Fruit fly (Drosophila melanogaster) whole organism, adult: Measurements from ENCODE around the gene Cpr100A.
A peak's percentile ranks its signal among the peaks of the same experiment; 100 is the strongest.

Experiments used
- CG11617 ChIP-seq: fragments of 200-800 bp; sonication (Bioruptor generic); optimal IDR thresholded peaks from 2 replicates; lab custom pipeline; 2017; ENCODE audit warnings: mild to moderate bottlenecking, missing biosample characterization, missing genetic modification reagents, missing genetic modification characterization
- CG12768 ChIP-seq: fragments of 200-800 bp; sonication (Bioruptor generic); optimal IDR thresholded peaks from 2 replicates; lab custom pipeline; 2017; ENCODE audit warnings: missing biosample characterization, missing genetic modification characterization, mild to moderate bottlenecking, moderate library complexity, missing genetic modification reagents
- CG14711 ChIP-seq: fragments of 200-800 bp; sonication (Bioruptor generic); optimal IDR thresholded peaks from 2 replicates; lab custom pipeline; 2018; ENCODE audit warnings: missing biosample characterization, mild to moderate bottlenecking, missing genetic modification characterization, moderate library complexity
- CG1620 ChIP-seq: fragments of 200-800 bp; sonication (Bioruptor generic); optimal IDR thresholded peaks from 2 replicates; lab custom pipeline; 2016; ENCODE audit warnings: missing biosample characterization, missing genetic modification characterization
- CG33017 ChIP-seq: fragments of 200-800 bp; sonication (Bioruptor generic); optimal IDR thresholded peaks from 2 replicates; lab custom pipeline; 2018; ENCODE audit warnings: missing biosample characterization, mild to moderate bottlenecking, missing genetic modification characterization, moderate library complexity
- CG5204 ChIP-seq: fragments of 200-800 bp; sonication (Bioruptor generic); optimal IDR thresholded peaks from 2 replicates; lab custom pipeline; 2016; ENCODE audit warnings: missing biosample characterization, missing genetic modification characterization
- CG7045 ChIP-seq: fragments of 200-800 bp; sonication (Bioruptor generic); optimal IDR thresholded peaks from 2 replicates; lab custom pipeline; 2017; ENCODE audit warnings: missing biosample characterization, mild to moderate bottlenecking, missing genetic modification characterization
- CG7101 ChIP-seq: fragments of 200-800 bp; sonication (Bioruptor generic); optimal IDR thresholded peaks from 2 replicates; lab custom pipeline; 2018; ENCODE audit warnings: missing biosample characterization, mild to moderate bottlenecking, missing genetic modification characterization, moderate library complexity
- Clk ChIP-seq: fragments of 200-800 bp; sonication (Bioruptor generic); optimal IDR thresholded peaks from 2 replicates; lab custom pipeline; 2017; ENCODE audit warnings: missing biosample characterization, missing genetic modification characterization
- Crg-1 ChIP-seq: fragments of 200-800 bp; sonication (Bioruptor generic); optimal IDR thresholded peaks from 2 replicates; lab custom pipeline; 2016; ENCODE audit warnings: missing biosample characterization, missing genetic modification characterization
- Hr96 ChIP-seq: fragments of 200-800 bp; sonication (Bioruptor generic); optimal IDR thresholded peaks from 2 replicates; lab custom pipeline; 2016; ENCODE audit warnings: missing biosample characterization, missing genetic modification characterization
- Mnt ChIP-seq: fragments of 200-800 bp; sonication (Bioruptor generic); optimal IDR thresholded peaks from 2 replicates; lab custom pipeline; 2016; ENCODE audit warnings: missing biosample characterization, mild to moderate bottlenecking, missing genetic modification characterization
- bab1 ChIP-seq: fragments of 200-800 bp; sonication (Bioruptor generic); optimal IDR thresholded peaks from 3 replicates; lab custom pipeline; 2019; ENCODE audit warnings: missing biosample characterization, mild to moderate bottlenecking, missing genetic modification characterization, moderate library complexity
- cic ChIP-seq: fragments of 200-800 bp; sonication (Bioruptor generic); optimal IDR thresholded peaks from 2 replicates; lab custom pipeline; 2017; ENCODE audit warnings: missing biosample characterization, mild to moderate bottlenecking, missing genetic modification characterization, moderate library complexity
- cnc ChIP-seq, 2 experiments: fragments of >200 bp; optimal IDR thresholded peaks; 2 replicates each; lab custom pipeline; 2017
- kay ChIP-seq: fragments of 200-800 bp; sonication (Bioruptor generic); peaks from one replicate; lab custom pipeline; 2016; ENCODE audit warnings: missing biosample characterization, missing genetic modification characterization, borderline replicate concordance
- ovo ChIP-seq: fragments of 200-800 bp; sonication (Bioruptor generic); optimal IDR thresholded peaks from 2 replicates; lab custom pipeline; 2016; ENCODE audit warnings: missing biosample characterization, missing genetic modification characterization
- pad ChIP-seq: fragments of 200-800 bp; sonication (Bioruptor generic); optimal IDR thresholded peaks from 3 replicates; lab custom pipeline; 2017; ENCODE audit warnings: missing biosample characterization, missing genetic modification characterization, mild to moderate bottlenecking, moderate library complexity, missing genetic modification reagents
- tj ChIP-seq: fragments of 200-800 bp; sonication (Bioruptor generic); optimal IDR thresholded peaks from 3 replicates; lab custom pipeline; 2017; ENCODE audit warnings: missing biosample characterization, mild to moderate bottlenecking, missing genetic modification characterization, moderate library complexity
- toe ChIP-seq: fragments of 200-800 bp; sonication (Bioruptor generic); optimal IDR thresholded peaks from 2 replicates; lab custom pipeline; 2016; ENCODE audit warnings: missing biosample characterization, missing genetic modification characterization

Cpr100A gene

dm6 chr3R:30887711-30888549, 20.6 kb downstream of the Cpr100A start:
- TF ChIP-seq Crg-1 (GFP tag; lab: Kevin White, UChicago) = peak; percentile 12
- no peak for TF ChIP-seq cnc (optimal IDR thresholded peaks at IDR 0.05; lab: Kevin White, UChicago)
- TF ChIP-seq bab1 (GFP tag; lab: Kevin White, UChicago) = peak; percentile 68
- TF ChIP-seq toe (GFP tag; lab: Kevin White, UChicago) = peak; percentile 66
- TF ChIP-seq pad (GFP tag; lab: Kevin White, UChicago) = peak; percentile 53
- peak; percentile 70 for TF ChIP-seq CG7045
- no peak for TF ChIP-seq CG5204
- TF ChIP-seq CG1620 (GFP tag; lab: Kevin White, UChicago) = no peak
- TF ChIP-seq ovo (GFP tag; lab: Kevin White, UChicago) = no peak
- TF ChIP-seq CG12768 (GFP tag; lab: Kevin White, UChicago) = peak; percentile 87
- peak; percentile 80 for TF ChIP-seq CG7101 (tag; lab: Kevin White, UChicago)
- no peak for TF ChIP-seq Clk
- TF ChIP-seq cic = peak; percentile 95
- TF ChIP-seq Mnt (GFP tag; lab: Kevin White, UChicago) = peak; percentile 30
- peak; percentile 30 for TF ChIP-seq CG11617 (GFP tag; lab: Kevin White, UChicago)
- no peak for TF ChIP-seq kay (GFP tag; lab: Kevin White, UChicago)
- TF ChIP-seq Hr96 = peak; percentile 68
- TF ChIP-seq CG14711 (tag; lab: Kevin White, UChicago) = peak; percentile 77
- peak; percentile 81 for TF ChIP-seq CG33017 (tag; lab: Kevin White, UChicago)
- no peak for TF ChIP-seq tj (GFP tag; lab: Kevin White, UChicago)

- no peak for TF ChIP-seq Mnt (GFP tag; lab: Kevin White, UChicago)
- peak; percentile 9 for TF ChIP-seq CG7101 (tag; lab: Kevin White, UChicago)
- no peak for TF ChIP-seq Hr96
- no peak for TF ChIP-seq CG33017 (tag; lab: Kevin White, UChicago)
- TF ChIP-seq CG14711 (tag; lab: Kevin White, UChicago) = peak; percentile 33
- no peak for TF ChIP-seq pad (GFP tag; lab: Kevin White, UChicago)
- no peak for TF ChIP-seq CG7045
- peak; percentile 58 for TF ChIP-seq tj (GFP tag; lab: Kevin White, UChicago)
- no peak for TF ChIP-seq CG5204
- TF ChIP-seq ovo (GFP tag; lab: Kevin White, UChicago) = peak; percentile 17
- TF ChIP-seq cic = no peak
- no peak for TF ChIP-seq Clk
- peak; percentile 14 for TF ChIP-seq CG1620 (GFP tag; lab: Kevin White, UChicago)
- peak; percentile 88 for TF ChIP-seq bab1 (GFP tag; lab: Kevin White, UChicago)
- TF ChIP-seq kay (GFP tag; lab: Kevin White, UChicago) = no peak
- no peak for TF ChIP-seq Crg-1 (GFP tag; lab: Kevin White, UChicago)
- TF ChIP-seq toe (GFP tag; lab: Kevin White, UChicago) = no peak
- TF ChIP-seq CG12768 (GFP tag; lab: Kevin White, UChicago) = no peak
- TF ChIP-seq cnc (optimal IDR thresholded peaks at IDR 0.05; lab: Kevin White, UChicago) = peak; percentile 87 to 95
- no peak for TF ChIP-seq CG11617 (GFP tag; lab: Kevin White, UChicago)
Observed at dm6 chr3R:30888550-30889259, 21.4 kb downstream of the Cpr100A start, which contains the start of gene Sap-r. Gene Sap-r (minus strand): TSS chr3R:30889062.

dm6 chr3R:30890045-30890444, 22.7 kb downstream of the Cpr100A start:
- peak; percentile 74 for TF ChIP-seq kay (GFP tag; lab: Kevin White, UChicago)
- no peak for TF ChIP-seq CG7045

dm6 chr3R:30893738-30894137, 26.4 kb downstream of the Cpr100A start, which contains the start of gene Cyp4c3:
Gene Cyp4c3 (plus strand): TSS chr3R:30894038.
- no peak for TF ChIP-seq CG14711 (tag; lab: Kevin White, UChicago)
- TF ChIP-seq CG12768 (GFP tag; lab: Kevin White, UChicago) = no peak
- TF ChIP-seq ovo (GFP tag; lab: Kevin White, UChicago) = no peak

dm6 chr3R:30902061-30902460, 34.7 kb downstream of the Cpr100A start, which contains the start of gene CG33483:
Gene CG33483 (minus strand): TSS chr3R:30902161.
- TF ChIP-seq cic = no peak
- TF ChIP-seq Clk = no peak
- TF ChIP-seq tj (GFP tag; lab: Kevin White, UChicago) = no peak
- TF ChIP-seq Mnt (GFP tag; lab: Kevin White, UChicago) = no peak
- no peak for TF ChIP-seq CG14711 (tag; lab: Kevin White, UChicago)
- no peak for TF ChIP-seq bab1 (GFP tag; lab: Kevin White, UChicago)
- no peak for TF ChIP-seq Crg-1 (GFP tag; lab: Kevin White, UChicago)
- TF ChIP-seq CG7101 (tag; lab: Kevin White, UChicago) = no peak
- TF ChIP-seq CG7045 = no peak
- TF ChIP-seq CG33017 (tag; lab: Kevin White, UChicago) = no peak
- TF ChIP-seq kay (GFP tag; lab: Kevin White, UChicago) = no peak
- no peak for TF ChIP-seq ovo (GFP tag; lab: Kevin White, UChicago)
- TF ChIP-seq CG12768 (GFP tag; lab: Kevin White, UChicago) = no peak
- no peak for TF ChIP-seq toe (GFP tag; lab: Kevin White, UChicago)
- TF ChIP-seq CG1620 (GFP tag; lab: Kevin White, UChicago) = no peak
- TF ChIP-seq CG11617 (GFP tag; lab: Kevin White, UChicago) = no peak
